Fruit fly (Drosophila melanogaster) whole organism, prepupa: ENCODE data around the gene CG16721.

Source experiments
- CG11294 ChIP-seq: fragments of 200-800 bp; sonication (Bioruptor generic); IDR thresholded peaks from 2 replicates; pipeline ENCODE4 v1.3.6; 2022; ENCODE audit warnings: missing biosample characterization, missing genetic modification characterization
- CG32006 ChIP-seq: fragments of 200-800 bp; sonication (Bioruptor generic); optimal IDR thresholded peaks from 3 replicates; lab custom pipeline; 2017; ENCODE audit warnings: missing biosample characterization, mild to moderate bottlenecking, missing genetic modification characterization
- CG6854 ChIP-seq: fragments of 200-800 bp; sonication (Bioruptor generic); optimal IDR thresholded peaks from 2 replicates; lab custom pipeline; 2017; ENCODE audit warnings: missing biosample characterization, mild to moderate bottlenecking, missing genetic modification characterization
- CG9139 ChIP-seq: fragments of 200-800 bp; sonication (Bioruptor generic); optimal IDR thresholded peaks from 3 replicates; lab custom pipeline; 2017; ENCODE audit warnings: missing biosample characterization, mild to moderate bottlenecking, missing genetic modification characterization
- Ets96B ChIP-seq: fragments of 200-800 bp; optimal IDR thresholded peaks from 2 replicates; lab custom pipeline; 2019; ENCODE audit warnings: missing biosample characterization, mild to moderate bottlenecking, missing genetic modification characterization, moderate library complexity
- cyc ChIP-seq: fragments of 200-800 bp; sonication (Bioruptor generic); optimal IDR thresholded peaks from 3 replicates; lab custom pipeline; 2016; ENCODE audit warnings: missing biosample characterization, missing genetic modification characterization
- dac ChIP-seq: fragments of 200-800 bp; sonication (Bioruptor generic); optimal IDR thresholded peaks from 2 replicates; lab custom pipeline; 2017; ENCODE audit warnings: missing biosample characterization, mild to moderate bottlenecking, missing genetic modification characterization
- spab ChIP-seq: fragments of 200-800 bp; sonication (Bioruptor generic); optimal IDR thresholded peaks from 2 replicates; lab custom pipeline; 2017; ENCODE audit warnings: missing biosample characterization, mild to moderate bottlenecking, missing genetic modification characterization, missing genetic modification reagents
- svp ChIP-seq: fragments of 200-800 bp; sonication (Bioruptor generic); peaks from one replicate; lab custom pipeline; 2016; ENCODE audit warnings: missing biosample characterization, missing genetic modification characterization

dm6 chrX:5920932-5921331 is 41.3 kb downstream of the CG16721 start:
- TF ChIP-seq CG6854 (GFP tag; lab: Kevin White, UChicago) (no peak), CG11294 (GFP tag; lab: Robert Waterston, UW) (no peak), spab (GFP tag; lab: Kevin White, UChicago) (no peak), CG9139 (GFP tag; lab: Kevin White, UChicago) (no peak), cyc (GFP tag; lab: Kevin White, UChicago) (no peak), Ets96B (tag; lab: Kevin White, UChicago) (no peak), CG32006 (peak; percentile 1), dac (GFP tag; lab: Kevin White, UChicago) (no peak), svp (GFP tag; lab: Kevin White, UChicago) (no peak)
